Worm (Caenorhabditis elegans) whole organism, L3 larva: ENCODE data around the gene rocf-1.

ENCODE experiments used
- ama-1 ChIP-seq: fragments of 150-350 bp; optimal IDR thresholded peaks from 2 replicates; lab custom pipeline; 2018
- ceh-16 ChIP-seq: sonication (generic microtip); optimal IDR thresholded peaks from 2 replicates; lab custom pipeline; 2017; ENCODE audit warnings: missing biosample characterization, missing genetic modification characterization
- ceh-9 ChIP-seq: sonication (generic microtip); optimal IDR thresholded peaks from 2 replicates; lab custom pipeline; 2018; ENCODE audit warnings: missing biosample characterization, missing genetic modification characterization
- egl-5 ChIP-seq: fragments of 150-350 bp; optimal IDR thresholded peaks from 2 replicates; lab custom pipeline; 2017; ENCODE audit warnings: missing biosample characterization, missing genetic modification reagents, missing genetic modification characterization, inconsistent platforms
- elt-1 ChIP-seq: fragments of 150-350 bp; optimal IDR thresholded peaks from 2 replicates; lab custom pipeline; 2014; ENCODE audit warnings: missing biosample characterization, missing genetic modification characterization
- elt-2 ChIP-seq: sonication (generic microtip); optimal IDR thresholded peaks from 2 replicates; lab custom pipeline; 2016; ENCODE audit warnings: missing genetic modification reagents, mild to moderate bottlenecking, missing genetic modification characterization, missing compliant biosample characterization
- eor-1 ChIP-seq, 2 experiments: fragments of 150-350 bp; optimal IDR thresholded peaks; 2 replicates each; lab custom pipeline; 2014 to 2018; ENCODE audit warnings: missing biosample characterization in 2 of 2, missing genetic modification characterization in 2 of 2
- fos-1 ChIP-seq: fragments of 150-350 bp; optimal IDR thresholded peaks from 2 replicates; lab custom pipeline; 2014; ENCODE audit warnings: missing biosample characterization, missing genetic modification characterization
- hmg-11 ChIP-seq: sonication (generic microtip); optimal IDR thresholded peaks from 2 replicates; lab custom pipeline; 2016; ENCODE audit warnings: missing genetic modification characterization, missing compliant biosample characterization
- jun-1 ChIP-seq: fragments of 150-350 bp; optimal IDR thresholded peaks from 2 replicates; lab custom pipeline; 2014; ENCODE audit warnings: missing biosample characterization, missing genetic modification reagents, missing genetic modification characterization
- lin-15B ChIP-seq: fragments of 150-350 bp; optimal IDR thresholded peaks from 2 replicates; lab custom pipeline; 2014; ENCODE audit warnings: missing biosample characterization, missing genetic modification characterization
- lsy-12 ChIP-seq: sonication (generic microtip); optimal IDR thresholded peaks from 2 replicates; lab custom pipeline; 2016; ENCODE audit warnings: mild to moderate bottlenecking, missing genetic modification characterization, missing compliant biosample characterization
- mdl-1 ChIP-seq: fragments of 150-350 bp; optimal IDR thresholded peaks from 2 replicates; lab custom pipeline; 2014; ENCODE audit warnings: missing biosample characterization, missing genetic modification characterization
- nhr-12 ChIP-seq: fragments of 150-350 bp; optimal IDR thresholded peaks from 2 replicates; lab custom pipeline; 2014; ENCODE audit warnings: missing biosample characterization, missing genetic modification characterization
- nhr-237 ChIP-seq: fragments of 150-350 bp; optimal IDR thresholded peaks from 2 replicates; lab custom pipeline; 2014; ENCODE audit warnings: missing biosample characterization, missing genetic modification characterization
- nhr-25 ChIP-seq: sonication (generic microtip); optimal IDR thresholded peaks from 2 replicates; lab custom pipeline; 2017; ENCODE audit warnings: missing biosample characterization, missing genetic modification characterization
- nhr-28 ChIP-seq: fragments of 150-350 bp; optimal IDR thresholded peaks from 2 replicates; lab custom pipeline; 2014; ENCODE audit warnings: missing biosample characterization, missing genetic modification characterization
- nhr-43 ChIP-seq: sonication (generic microtip); optimal IDR thresholded peaks from 2 replicates; lab custom pipeline; 2016; ENCODE audit warnings: mild to moderate bottlenecking, missing genetic modification characterization, missing compliant biosample characterization; ENCODE audit not compliant: poor library complexity, severe bottlenecking
- nhr-67 ChIP-seq: fragments of 150-350 bp; optimal IDR thresholded peaks from 2 replicates; lab custom pipeline; 2014; ENCODE audit warnings: missing biosample characterization, missing genetic modification characterization
- nhr-76 ChIP-seq: fragments of 150-350 bp; sonication (generic microtip); optimal IDR thresholded peaks from 5 replicates; lab custom pipeline; 2014; ENCODE audit warnings: missing biosample characterization, missing genetic modification characterization
- nhr-77 ChIP-seq: fragments of 150-350 bp; optimal IDR thresholded peaks from 2 replicates; lab custom pipeline; 2014; ENCODE audit warnings: missing biosample characterization, missing genetic modification characterization
- pqm-1 ChIP-seq: fragments of 150-350 bp; optimal IDR thresholded peaks from 2 replicates; lab custom pipeline; 2017; ENCODE audit warnings: missing biosample characterization, missing genetic modification characterization, inconsistent platforms
- sea-2 ChIP-seq: fragments of 150-350 bp; sonication (generic microtip); optimal IDR thresholded peaks from 4 replicates; lab custom pipeline; 2014; ENCODE audit warnings: missing biosample characterization, missing genetic modification reagents, missing genetic modification characterization
- tbx-2 ChIP-seq: sonication (generic microtip); optimal IDR thresholded peaks from 2 replicates; lab custom pipeline; 2016; ENCODE audit warnings: mild to moderate bottlenecking, missing genetic modification characterization, missing compliant biosample characterization
- unc-39 ChIP-seq: sonication (generic microtip); optimal IDR thresholded peaks from 4 replicates; lab custom pipeline; 2017; ENCODE audit warnings: missing biosample characterization, missing genetic modification characterization
- zag-1 ChIP-seq: fragments of 150-350 bp; optimal IDR thresholded peaks from 2 replicates; lab custom pipeline; 2014; ENCODE audit warnings: missing biosample characterization, missing genetic modification characterization

The rocf-1 gene

ce11 chrV:15465032-15465727 is 878 bp upstream of the rocf-1 start, which contains the start of gene pqn-71 (continued):
- TF ChIP-seq jun-1 (tag; lab: Kevin White, UChicago) (peak; percentile 90), elt-2 (tag; lab: Kevin White, UChicago) (peak; percentile 85), nhr-43 (tag; lab: Kevin White, UChicago) (peak; percentile 76), nhr-77 (tag; lab: Kevin White, UChicago) (peak; percentile 70)

- no peak for TF ChIP-seq tbx-2 (tag; lab: Kevin White, UChicago)
- TF ChIP-seq mdl-1 (tag; lab: Kevin White, UChicago), result no peak
These were observed 5.2 kb downstream of the rocf-1 start, which contains the start of gene str-71 for ce11 chrV:15459088-15459487. str-71 (minus strand) TSS chrV:15459188.

ce11 chrV:15454322-15454721 is 10.0 kb downstream of the rocf-1 start:
- TF ChIP-seq tbx-2 (tag; lab: Kevin White, UChicago) (no peak), nhr-43 (tag; lab: Kevin White, UChicago) (peak; percentile 31)

- TF ChIP-seq nhr-237 (tag; lab: Kevin White, UChicago) (no peak), fos-1 (tag; lab: Kevin White, UChicago) (no peak), sea-2 (GFP tag; lab: Kevin White, UChicago) (no peak), nhr-67 (tag; lab: Kevin White, UChicago) (no peak), ceh-9 (tag; lab: Kevin White, UChicago) (no peak), nhr-77 (tag; lab: Kevin White, UChicago) (no peak), zag-1 (tag; lab: Kevin White, UChicago) (no peak), lsy-12 (tag; lab: Kevin White, UChicago) (no peak), hmg-11 (tag; lab: Kevin White, UChicago) (no peak), pqm-1 (no peak), nhr-43 (tag; lab: Kevin White, UChicago) (no peak), ceh-16 (tag; lab: Kevin White, UChicago) (no peak), egl-5 (tag; lab: Kevin White, UChicago) (no peak), mdl-1 (tag; lab: Kevin White, UChicago) (no peak)
These were observed 12.9 kb downstream of the rocf-1 start, which contains the start of gene srw-33 for ce11 chrV:15451421-15451820. srw-33 (minus strand) TSS chrV:15451521.

- TF ChIP-seq nhr-76, result no peak
- peak; percentile 40 for TF ChIP-seq elt-2 (tag; lab: Kevin White, UChicago)
These were observed 15.4 kb downstream of the rocf-1 start, which contains the start of gene T26H5.14 for ce11 chrV:15448865-15449264. T26H5.14 (plus strand) TSS chrV:15449165.

- TF ChIP-seq elt-1, result no peak
- TF ChIP-seq lin-15B (tag; lab: Kevin White, UChicago), result no peak
- TF ChIP-seq nhr-28, result no peak
- TF ChIP-seq tbx-2 (tag; lab: Kevin White, UChicago), result no peak
- TF ChIP-seq unc-39 (tag; lab: Kevin White, UChicago), result no peak
- no peak for TF ChIP-seq ama-1 (lab: Kevin White, UChicago)
- TF ChIP-seq pqm-1, result peak; percentile 77
- TF ChIP-seq elt-2 (tag; lab: Kevin White, UChicago), result peak; percentile 81
- TF ChIP-seq lsy-12 (tag; lab: Kevin White, UChicago), result no peak
- TF ChIP-seq nhr-25, result no peak
- TF ChIP-seq eor-1 (tag; optimal IDR thresholded peaks at IDR 0.05; lab: Kevin White, UChicago), result no peak
- no peak for TF ChIP-seq nhr-77 (tag; lab: Kevin White, UChicago)
These were observed 15.9 kb downstream of the rocf-1 start, which contains the start of gene T26H5.4 for ce11 chrV:15448408-15448807. T26H5.4 (minus strand) TSS chrV:15448701.

ce11 chrV:15445437-15445836 is 18.9 kb downstream of the rocf-1 start, which contains the start of gene srh-239:
srh-239 (plus strand) TSS chrV:15445737.
- TF ChIP-seq nhr-12 (tag; lab: Kevin White, UChicago) (no peak), jun-1 (tag; lab: Kevin White, UChicago) (no peak), elt-1 (no peak)
